Worm (Caenorhabditis elegans): ENCODE results near the gene F54F7.6.

Gene F54F7.6

ce11 chrX:11896708-11897107, 31.5 kb downstream of the F54F7.6 start:
- TF ChIP-seq ceh-28 (tag; optimal IDR thresholded peaks at IDR 0.05) (no peak), mdl-1 (tag; optimal IDR thresholded peaks at IDR 0.05) (no peak), egl-27 (tag; optimal IDR thresholded peaks at IDR 0.05) (no peak), fkh-10 (GFP tag; optimal IDR thresholded peaks at IDR 0.05) (no peak), jun-1 (tag; optimal IDR thresholded peaks at IDR 0.05) (no peak), ceh-82 (tag; optimal IDR thresholded peaks at IDR 0.05) (no peak), nhr-237 (tag; optimal IDR thresholded peaks at IDR 0.05) (no peak), unc-39 (tag; optimal IDR thresholded peaks at IDR 0.05) (no peak), nfya-1 (tag; optimal IDR thresholded peaks at IDR 0.05; ENCODE audit: insufficient read depth) (no peak), nhr-67 (tag; optimal IDR thresholded peaks at IDR 0.05) (no peak), nhr-77 (tag; optimal IDR thresholded peaks at IDR 0.05) (no peak), ztf-4 (tag; optimal IDR thresholded peaks at IDR 0.05) (no peak), ama-1 (optimal IDR thresholded peaks at IDR 0.05) (no peak), lsy-12 (tag; optimal IDR thresholded peaks at IDR 0.05) (no peak), hmg-11 (tag; optimal IDR thresholded peaks at IDR 0.05) (no peak), snpc-4 (tag; optimal IDR thresholded peaks at IDR 0.05) (no peak), pha-4 (tag; optimal IDR thresholded peaks at IDR 0.05) (no peak), aly-2 (tag; optimal IDR thresholded peaks at IDR 0.05) (no peak), daf-12 (tag; optimal IDR thresholded peaks at IDR 0.05) (no peak), egl-5 (tag; optimal IDR thresholded peaks at IDR 0.05) (no peak)

- TF ChIP-seq daf-12 (tag; optimal IDR thresholded peaks at IDR 0.05), result no peak
- no peak for TF ChIP-seq elt-2 (tag; optimal IDR thresholded peaks at IDR 0.05)
- TF ChIP-seq fkh-2 (tag; optimal IDR thresholded peaks at IDR 0.05), result no peak
- no peak for TF ChIP-seq lsy-12 (tag; optimal IDR thresholded peaks at IDR 0.05)
- TF ChIP-seq pqm-1 (tag; optimal IDR thresholded peaks at IDR 0.05), result no peak
- TF ChIP-seq ceh-28 (tag; optimal IDR thresholded peaks at IDR 0.05), result no peak
- TF ChIP-seq fos-1 (tag; optimal IDR thresholded peaks at IDR 0.05), result no peak
- no peak for TF ChIP-seq unc-39 (tag; optimal IDR thresholded peaks at IDR 0.05)
- TF ChIP-seq fkh-10 (GFP tag; optimal IDR thresholded peaks at IDR 0.05), result no peak
- TF ChIP-seq ama-1 (optimal IDR thresholded peaks at IDR 0.05), result no peak
- TF ChIP-seq jun-1 (tag; optimal IDR thresholded peaks at IDR 0.05), result no peak
- TF ChIP-seq nhr-76 (tag; optimal IDR thresholded peaks at IDR 0.05), result no peak
- no peak for TF ChIP-seq egl-27 (tag; optimal IDR thresholded peaks at IDR 0.05)
- no peak for TF ChIP-seq nhr-67 (tag; optimal IDR thresholded peaks at IDR 0.05)
- no peak for TF ChIP-seq ZK546.5 (tag; optimal IDR thresholded peaks at IDR 0.05)
- no peak for TF ChIP-seq elt-1 (tag; optimal IDR thresholded peaks at IDR 0.05)
Measured at ce11 chrX:11898040-11898439, 32.9 kb downstream of the F54F7.6 start, which contains the start of gene Y62H9A.9. Gene Y62H9A.9, minus strand, starts transcription at chrX:11898140.

ce11 chrX:11899031-11899430, 33.8 kb downstream of the F54F7.6 start:
- TF ChIP-seq ceh-16 (tag; optimal IDR thresholded peaks at IDR 0.05) (no peak), skn-1 (tag; optimal IDR thresholded peaks at IDR 0.05) (no peak), ceh-28 (tag; optimal IDR thresholded peaks at IDR 0.05) (peak; percentile 72), elt-3 (tag; optimal IDR thresholded peaks at IDR 0.05) (no peak), elt-2 (tag; optimal IDR thresholded peaks at IDR 0.05) (no peak), fkh-10 (GFP tag; optimal IDR thresholded peaks at IDR 0.05) (no peak), nhr-25 (tag; optimal IDR thresholded peaks at IDR 0.05) (no peak), tbx-2 (tag; optimal IDR thresholded peaks at IDR 0.05) (no peak), ceh-9 (tag; optimal IDR thresholded peaks at IDR 0.05) (no peak), lin-15B (tag; optimal IDR thresholded peaks at IDR 0.05) (no peak), lin-39 (tag; optimal IDR thresholded peaks at IDR 0.05) (peak; percentile 54), nhr-237 (tag; optimal IDR thresholded peaks at IDR 0.05) (no peak), ama-1 (optimal IDR thresholded peaks at IDR 0.05) (no peak)

DNA sequence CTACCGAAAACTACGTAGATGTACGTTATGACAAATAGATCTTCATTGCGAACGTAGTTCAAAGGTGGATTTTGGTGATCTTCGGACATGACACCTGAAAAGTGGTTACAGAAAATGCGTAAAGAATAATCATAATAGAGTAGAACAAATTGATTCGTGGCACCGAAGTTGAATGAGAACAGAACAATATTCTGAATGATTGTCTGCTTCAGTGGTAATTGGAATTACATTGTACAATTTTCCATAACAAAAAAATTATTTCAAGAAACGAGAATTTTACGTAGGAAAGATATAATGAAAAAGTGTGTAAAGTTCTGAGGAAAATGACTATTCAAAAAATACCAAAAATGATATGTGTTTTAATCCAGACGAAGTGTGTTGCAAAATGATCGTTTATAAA, 37.5 kb downstream of the F54F7.6 start, which contains the start of gene Y62H9A.10:
Gene Y62H9A.10 (minus strand): TSS at position 101 of the 400 bp plus-strand sequence.
- TF ChIP-seq ceh-16 (tag; optimal IDR thresholded peaks at IDR 0.05), result no peak
- no peak for TF ChIP-seq hmg-11 (tag; optimal IDR thresholded peaks at IDR 0.05)
- no peak for TF ChIP-seq egl-27 (tag; optimal IDR thresholded peaks at IDR 0.05)
- no peak for TF ChIP-seq fos-1 (tag; optimal IDR thresholded peaks at IDR 0.05)
- TF ChIP-seq nhr-67 (tag; optimal IDR thresholded peaks at IDR 0.05), result no peak
- no peak for TF ChIP-seq ztf-4 (tag; optimal IDR thresholded peaks at IDR 0.05)
- no peak for TF ChIP-seq mdl-1 (tag; optimal IDR thresholded peaks at IDR 0.05)
- TF ChIP-seq mml-1 (tag; optimal IDR thresholded peaks at IDR 0.05), result no peak
